Worm (Caenorhabditis elegans): Measurements from ENCODE around the gene rps-30.

- TF ChIP-seq nhr-76 (tag; optimal IDR thresholded peaks at IDR 0.05) (no peak), tbx-8 (GFP tag; optimal IDR thresholded peaks at IDR 0.05) (no peak), unc-39 (tag; optimal IDR thresholded peaks at IDR 0.05) (no peak), sem-2 (GFP tag; optimal IDR thresholded peaks at IDR 0.05) (no peak), lin-32 (GFP tag; optimal IDR thresholded peaks at IDR 0.05) (no peak), elt-3 (tag; optimal IDR thresholded peaks at IDR 0.05) (no peak), bed-3 (GFP tag; optimal IDR thresholded peaks at IDR 0.05) (no peak), ceh-83 (GFP tag; optimal IDR thresholded peaks at IDR 0.05) (no peak)
These were observed 2.6 kb downstream of the rps-30 start for ce11 chrV:7778999-7779398.

Measured in whole organism, mixed stage, embryonic.